Worm (Caenorhabditis elegans): ENCODE data around the gene C17C3.15.

ce11 chrII:5522637-5523036 is 47.8 kb upstream of the C17C3.15 start, which contains the start of gene ZK177.11:
- TF ChIP-seq unc-39 (tag; optimal IDR thresholded peaks at IDR 0.05) = no peak
- no peak for TF ChIP-seq nhr-12 (tag; optimal IDR thresholded peaks at IDR 0.05)
- TF ChIP-seq sptf-1 (tag; optimal IDR thresholded peaks at IDR 0.05) = no peak
- TF ChIP-seq blmp-1 (tag; optimal IDR thresholded peaks at IDR 0.05) = no peak
- TF ChIP-seq nhr-237 (tag; optimal IDR thresholded peaks at IDR 0.05) = no peak
- TF ChIP-seq mab-5 (tag; optimal IDR thresholded peaks at IDR 0.05) = no peak
- no peak for TF ChIP-seq unc-62 (GFP tag; optimal IDR thresholded peaks at IDR 0.05)
